Worm (Caenorhabditis elegans): Measurements from ENCODE around the gene Y105C5B.19.

ce11 chrIV:15962801-15963200 is 21.0 kb downstream of the Y105C5B.19 start, which contains the start of gene Y105C5B.17:
- TF ChIP-seq nhr-11 (tag; optimal IDR thresholded peaks at IDR 0.05) (no peak), sdc-2 (tag; optimal IDR thresholded peaks at IDR 0.05) (no peak), ceh-24 (tag; optimal IDR thresholded peaks at IDR 0.05) (no peak), hlh-8 (tag; optimal IDR thresholded peaks at IDR 0.05) (no peak), fkh-10 (GFP tag; optimal IDR thresholded peaks at IDR 0.05) (no peak), hlh-30 (tag; optimal IDR thresholded peaks at IDR 0.05; ENCODE audit: insufficient read depth) (no peak), ama-1 (optimal IDR thresholded peaks at IDR 0.05) (no peak), madf-2 (tag; optimal IDR thresholded peaks at IDR 0.05) (no peak), ceh-9 (tag; optimal IDR thresholded peaks at IDR 0.05) (no peak), pha-4 (tag; optimal IDR thresholded peaks at IDR 0.05) (no peak), ref-2 (tag; optimal IDR thresholded peaks at IDR 0.05) (no peak), F13H6.1 (tag; optimal IDR thresholded peaks at IDR 0.05) (no peak), sox-4 (tag; optimal IDR thresholded peaks at IDR 0.05) (no peak)

Data from whole organism, late embryonic.